Fruit fly (Drosophila melanogaster): ENCODE data around the gene Arpc3B.

The Arpc3B gene

dm6 chrX:17107401-17107916 is 1.8 kb upstream of the Arpc3B start, which contains the start of gene CG5004 (continued):
- TF ChIP-seq mld (GFP tag; IDR thresholded peaks at IDR 0.05; ENCODE audit: partially characterized antibody) (no peak), gro (GFP tag; optimal IDR thresholded peaks at IDR 0.05) (no peak), cas (GFP tag; IDR thresholded peaks at IDR 0.05) (no peak), CG15601 (tag; optimal IDR thresholded peaks at IDR 0.05) (no peak), HmgD (GFP tag; optimal IDR thresholded peaks at IDR 0.05) (no peak), CG10274 (GFP tag; optimal IDR thresholded peaks at IDR 0.05) (no peak), nmo (GFP tag; optimal IDR thresholded peaks at IDR 0.05) (no peak), Nf-YC (tag; optimal IDR thresholded peaks at IDR 0.05) (no peak), CG11093 (GFP tag; IDR thresholded peaks at IDR 0.05) (no peak), gsb-n (tag; optimal IDR thresholded peaks at IDR 0.05) (no peak), Abd-B (GFP tag; optimal IDR thresholded peaks at IDR 0.05) (no peak), Bteb2 (GFP tag; optimal IDR thresholded peaks at IDR 0.05) (no peak), kah (GFP tag; optimal IDR thresholded peaks at IDR 0.05) (peak; percentile 16), CG17186 (GFP tag; optimal IDR thresholded peaks at IDR 0.05) (no peak), pb (GFP tag; optimal IDR thresholded peaks at IDR 0.05) (no peak), onecut (GFP tag; IDR thresholded peaks at IDR 0.05) (no peak), lilli (GFP tag; optimal IDR thresholded peaks at IDR 0.05) (no peak), zf30C (GFP tag; optimal IDR thresholded peaks at IDR 0.05) (no peak), CG8290 (GFP tag; optimal IDR thresholded peaks at IDR 0.05) (peak; percentile 38), CG8290 (tag; optimal IDR thresholded peaks at IDR 0.05) (peak in 1 of 2 experiments; percentile 64), Gsc (GFP tag; IDR thresholded peaks at IDR 0.05) (no peak), Atf-2 (GFP tag; optimal IDR thresholded peaks at IDR 0.05) (no peak), CG9609 (GFP tag; optimal IDR thresholded peaks at IDR 0.05) (no peak), HLH4C (GFP tag; IDR thresholded peaks at IDR 0.05; ENCODE audit: partially characterized antibody) (0 out of 3 replicates have a peak, but pooled peaks have one; percentile 38), Hr78 (GFP tag; optimal IDR thresholded peaks at IDR 0.05) (no peak), CG16779 (GFP tag; IDR thresholded peaks at IDR 0.05) (no peak), ham (GFP tag; IDR thresholded peaks at IDR 0.05) (no peak), her (GFP tag; optimal IDR thresholded peaks at IDR 0.05) (peak; percentile 21), crp (GFP tag; optimal IDR thresholded peaks at IDR 0.05) (no peak), CG15479 (GFP tag; optimal IDR thresholded peaks at IDR 0.05) (peak; percentile 40), hb (GFP tag; IDR thresholded peaks at IDR 0.05; ENCODE audit: partially characterized antibody) (peak; percentile 29; the same call in 2 of the 3 replicates), Drgx (GFP tag; IDR thresholded peaks at IDR 0.05) (no peak), CG6254 (GFP tag; optimal IDR thresholded peaks at IDR 0.05) (no peak), CG14667 (GFP tag; IDR thresholded peaks at IDR 0.05) (no peak), unc-4 (GFP tag; IDR thresholded peaks at IDR 0.05; ENCODE audit: partially characterized antibody) (peak; percentile 53), Hmx (GFP tag; optimal IDR thresholded peaks at IDR 0.05) (no peak), Hey (tag; optimal IDR thresholded peaks at IDR 0.05) (no peak), bigmax (GFP tag; optimal IDR thresholded peaks at IDR 0.05) (no peak), CG9876 (GFP tag; optimal IDR thresholded peaks at IDR 0.05) (no peak), ara (GFP tag; IDR thresholded peaks at IDR 0.05) (no peak), CG4730 (GFP tag; IDR thresholded peaks at IDR 0.05) (no peak), luna (GFP tag; optimal IDR thresholded peaks at IDR 0.05) (no peak), D19B (GFP tag; optimal IDR thresholded peaks at IDR 0.05) (no peak), usp (GFP tag; optimal IDR thresholded peaks at IDR 0.05) (no peak), CG17359 (tag; optimal IDR thresholded peaks at IDR 0.05) (no peak), pum (GFP tag; optimal IDR thresholded peaks at IDR 0.05) (no peak), Atf6 (GFP tag; IDR thresholded peaks at IDR 0.05) (no peak), dm (GFP tag; optimal IDR thresholded peaks at IDR 0.05) (no peak), dati (GFP tag; IDR thresholded peaks at IDR 0.05) (no peak), Max (GFP tag; optimal IDR thresholded peaks at IDR 0.05) (no peak), CG14441 (GFP tag; IDR thresholded peaks at IDR 0.05) (0 out of 2 replicates have a peak, but pooled peaks have one; percentile 16), CG7745 (tag; optimal IDR thresholded peaks at IDR 0.05) (no peak)

Data from whole organism, embryonic.